Worm (Caenorhabditis elegans): ENCODE data around the gene rpl-35.

Gene rpl-35

DNA sequence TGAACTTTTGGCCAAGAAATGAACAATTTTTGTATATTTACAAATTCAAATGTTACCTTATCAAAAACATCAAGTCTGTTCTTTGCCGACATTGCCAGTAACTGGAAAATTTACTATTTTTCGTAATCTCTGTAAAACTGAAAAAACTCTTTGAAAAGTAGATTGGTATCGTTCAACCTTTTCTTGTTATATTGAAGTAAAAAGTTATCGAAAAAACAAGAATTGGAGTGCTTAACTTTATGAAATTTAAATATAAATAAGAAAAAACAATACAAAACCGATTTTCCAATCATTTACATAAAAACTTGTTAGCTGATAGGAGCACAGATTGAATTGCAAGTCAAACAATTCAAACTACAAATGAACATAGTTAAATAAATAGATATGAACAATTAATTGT lies 29.9 kb downstream of the rpl-35 start, which contains the start of gene ZK688.11:
ZK688.11 (minus strand) TSS at position 101 of the 400 bp plus-strand sequence.
- TF ChIP-seq zip-4 (GFP tag; optimal IDR thresholded peaks at IDR 0.05) (no peak), mab-9 (GFP tag; IDR thresholded peaks at IDR 0.05) (no peak), tbx-2 (tag; optimal IDR thresholded peaks at IDR 0.05) (no peak), alr-1 (tag; optimal IDR thresholded peaks at IDR 0.05; ENCODE audit: borderline replicate concordance) (no peak), nhr-28 (tag; optimal IDR thresholded peaks at IDR 0.05) (no peak), ets-5 (GFP tag; IDR thresholded peaks at IDR 0.05) (no peak), lin-14 (GFP tag; optimal IDR thresholded peaks at IDR 0.05) (no peak), lin-15B (tag; optimal IDR thresholded peaks at IDR 0.05) (no peak), ztf-4 (tag; optimal IDR thresholded peaks at IDR 0.05) (no peak), unc-86 (tag; optimal IDR thresholded peaks at IDR 0.05) (no peak)

DNA sequence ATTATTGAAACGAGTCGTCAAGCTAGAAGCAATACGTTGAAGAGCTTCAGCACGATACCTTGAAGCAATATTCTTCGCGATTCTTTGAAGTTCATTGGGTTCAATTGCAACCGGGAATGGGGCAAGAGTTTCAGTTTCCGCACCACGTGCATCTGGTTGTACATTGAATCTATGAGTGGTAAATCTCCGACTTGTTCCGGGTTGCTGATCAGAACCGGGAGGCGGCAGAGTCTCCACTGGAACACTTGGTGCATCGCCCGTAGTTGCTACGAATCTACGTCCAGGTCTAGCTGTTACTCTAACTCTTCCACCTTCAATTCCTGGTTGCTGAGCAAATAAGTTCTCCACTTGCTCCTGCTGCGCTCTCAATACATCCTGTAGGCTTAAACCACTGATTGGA lies 34.1 kb downstream of the rpl-35 start:
- TF ChIP-seq efl-1 (optimal IDR thresholded peaks at IDR 0.05) (no peak), efl-1 (GFP tag; optimal IDR thresholded peaks at IDR 0.05 in 1 of 2) (peak in 1 of 2 experiments; percentile 91), nhr-76 (tag; optimal IDR thresholded peaks at IDR 0.05) (no peak), pag-3 (tag; optimal IDR thresholded peaks at IDR 0.05; ENCODE audit: borderline replicate concordance, insufficient read depth) (no peak)

DNA sequence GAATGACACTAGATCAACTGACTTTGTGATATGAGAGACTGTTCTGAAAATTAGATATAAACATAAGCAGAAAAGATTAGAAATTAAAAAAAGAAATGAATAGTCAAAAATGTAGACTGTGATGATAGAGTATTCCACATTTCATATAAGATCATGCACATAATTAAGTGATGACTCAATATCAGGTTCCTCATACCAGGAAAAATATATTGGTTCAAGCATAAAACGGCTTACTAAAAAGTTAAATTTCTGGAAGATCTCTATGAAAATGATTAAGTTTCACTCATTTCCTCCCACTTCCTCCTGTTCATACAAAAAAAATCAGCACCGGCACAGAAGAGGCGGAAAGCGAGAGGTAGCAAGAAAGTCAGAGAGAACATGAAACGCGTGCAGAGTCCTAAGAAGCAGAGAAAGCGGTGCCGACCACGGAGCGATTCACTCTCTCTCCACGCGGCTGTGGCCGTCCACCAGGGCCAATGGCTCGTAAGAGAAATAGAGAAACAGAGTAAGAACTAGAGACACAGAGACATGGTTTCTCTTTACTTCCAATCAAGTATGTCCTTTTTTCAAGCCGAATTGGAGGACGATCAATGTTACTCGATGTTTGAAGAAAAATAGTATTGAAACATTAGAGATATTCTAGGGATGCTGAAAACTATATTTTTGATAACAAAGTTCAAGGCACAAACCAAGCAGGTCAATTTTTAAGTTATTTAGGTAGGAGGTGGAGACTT lies 36.8 kb downstream of the rpl-35 start, which contains the start of the genes ZK688.5 and fahd-1:
ZK688.5 (minus strand) TSS at position 51 of the 734 bp plus-strand sequence.
fahd-1 (plus strand) TSS at position 684 of the 734 bp plus-strand sequence.
- peak; percentile 34 for TF ChIP-seq unc-86 (tag; optimal IDR thresholded peaks at IDR 0.05)
- TF ChIP-seq swsn-7 (tag; optimal IDR thresholded peaks at IDR 0.05): peak; percentile 76
- no peak for TF ChIP-seq nhr-12 (tag; optimal IDR thresholded peaks at IDR 0.05)
- peak; percentile 70 to 71 for TF ChIP-seq lin-35 (GFP tag; optimal IDR thresholded peaks at IDR 0.05)
- peak; percentile 34 for TF ChIP-seq ztf-4 (tag; optimal IDR thresholded peaks at IDR 0.05)
- TF ChIP-seq snu-23 (GFP tag; optimal IDR thresholded peaks at IDR 0.05): peak; percentile 81
- peak; percentile 51 for TF ChIP-seq snpc-4 (tag; optimal IDR thresholded peaks at IDR 0.05)
- no peak for TF ChIP-seq C34B4.2 (tag; optimal IDR thresholded peaks at IDR 0.05)
- TF ChIP-seq C16A3.4 (tag; optimal IDR thresholded peaks at IDR 0.05): peak; percentile 60
- TF ChIP-seq lin-14 (GFP tag; optimal IDR thresholded peaks at IDR 0.05): peak; percentile 91
- TF ChIP-seq blmp-1 (tag; optimal IDR thresholded peaks at IDR 0.05): peak; percentile 92
- peak; percentile 10 for TF ChIP-seq nhr-237 (tag; optimal IDR thresholded peaks at IDR 0.05)
- TF ChIP-seq dsc-1 (tag; optimal IDR thresholded peaks at IDR 0.05): peak; percentile 39
- peak; percentile 46 for TF ChIP-seq jun-1 (tag; optimal IDR thresholded peaks at IDR 0.05)
- no peak for TF ChIP-seq aly-2 (tag; optimal IDR thresholded peaks at IDR 0.05)
- TF ChIP-seq nhr-76 (tag; optimal IDR thresholded peaks at IDR 0.05): no peak
- TF ChIP-seq ceh-63 (GFP tag; optimal IDR thresholded peaks at IDR 0.05): no peak
- peak in 1 of 2 experiments; percentile 82 for TF ChIP-seq mdl-1 (tag; optimal IDR thresholded peaks at IDR 0.05)
- peak; percentile 70 for TF ChIP-seq nhr-47 (tag; optimal IDR thresholded peaks at IDR 0.05)
- TF ChIP-seq pax-3 (tag; optimal IDR thresholded peaks at IDR 0.05): no peak
- TF ChIP-seq mab-9 (GFP tag; IDR thresholded peaks at IDR 0.05): no peak
- TF ChIP-seq fkh-10 (GFP tag; optimal IDR thresholded peaks at IDR 0.05): no peak
- TF ChIP-seq ceh-82 (tag; optimal IDR thresholded peaks at IDR 0.05): peak; percentile 5 to 80 (median 47)
- TF ChIP-seq sup-37 (GFP tag; optimal IDR thresholded peaks at IDR 0.05): no peak
- TF ChIP-seq F16B12.6 (tag; optimal IDR thresholded peaks at IDR 0.05): peak; percentile 41
- TF ChIP-seq unc-130 (tag; optimal IDR thresholded peaks at IDR 0.05): no peak
- no peak for TF ChIP-seq nhr-11 (tag; optimal IDR thresholded peaks at IDR 0.05)
- TF ChIP-seq ces-1 (GFP tag; optimal IDR thresholded peaks at IDR 0.05): no peak
- no peak for TF ChIP-seq lin-13 (GFP tag; optimal IDR thresholded peaks at IDR 0.05)
- peak; percentile 79 for TF ChIP-seq nhr-85 (tag)
- peak; percentile 4 for TF ChIP-seq ceh-8 (GFP tag; optimal IDR thresholded peaks at IDR 0.05)
- TF ChIP-seq unc-98 (GFP tag; IDR thresholded peaks at IDR 0.05): no peak
- peak; percentile 43 to 50 (median 49) for TF ChIP-seq dpl-1 (GFP tag; optimal IDR thresholded peaks at IDR 0.05)
- TF ChIP-seq pag-3 (tag; optimal IDR thresholded peaks at IDR 0.05; ENCODE audit: borderline replicate concordance, insufficient read depth): no peak
- peak; percentile 76 for TF ChIP-seq skn-1 (tag; optimal IDR thresholded peaks at IDR 0.05)
- no peak for TF ChIP-seq sptf-1 (tag; optimal IDR thresholded peaks at IDR 0.05)
- TF ChIP-seq lsy-2 (tag; optimal IDR thresholded peaks at IDR 0.05): peak; percentile 62 to 77
- peak; percentile 49 for TF ChIP-seq nhr-90 (tag; optimal IDR thresholded peaks at IDR 0.05; ENCODE audit: poor library complexity)
- TF ChIP-seq nhr-77 (tag; optimal IDR thresholded peaks at IDR 0.05): peak; percentile 49
- peak; percentile 55 for TF ChIP-seq xbp-1 (tag; optimal IDR thresholded peaks at IDR 0.05)

All from whole organism, L1 larva.